Worm (Caenorhabditis elegans) whole organism, mixed stage, embryonic: ENCODE measurements around the gene C14A11.5.

Source experiments
- M03D4.4 ChIP-seq: sonication (generic microtip); optimal IDR thresholded peaks from 2 replicates; lab custom pipeline; 2017; ENCODE audit warnings: mild to moderate bottlenecking, missing genetic modification characterization, missing compliant biosample characterization
- bed-3 ChIP-seq: fragments of 200-800 bp; sonication (Bioruptor generic); optimal IDR thresholded peaks from 3 replicates; lab custom pipeline; 2018; ENCODE audit warnings: mild to moderate bottlenecking, missing genetic modification characterization, moderate library complexity, missing compliant biosample characterization
- blmp-1 ChIP-seq: fragments of 150-350 bp; optimal IDR thresholded peaks from 2 replicates; lab custom pipeline; 2014; ENCODE audit warnings: missing biosample characterization, missing genetic modification characterization
- ceh-39 ChIP-seq: fragments of 150-350 bp; optimal IDR thresholded peaks from 2 replicates; lab custom pipeline; 2014; ENCODE audit warnings: missing biosample characterization, missing genetic modification characterization
- ceh-43 ChIP-seq: fragments of 200-800 bp; sonication (Bioruptor generic); optimal IDR thresholded peaks from 2 replicates; lab custom pipeline; 2018; ENCODE audit warnings: mild to moderate bottlenecking, missing genetic modification characterization, moderate library complexity, missing compliant biosample characterization
- ceh-83 ChIP-seq: fragments of 200-800 bp; sonication (Bioruptor generic); optimal IDR thresholded peaks from 2 replicates; lab custom pipeline; 2018; ENCODE audit warnings: mild to moderate bottlenecking, missing genetic modification characterization, missing compliant biosample characterization
- cnd-1 ChIP-seq: fragments of 200-800 bp; sonication (Bioruptor generic); optimal IDR thresholded peaks from 2 replicates; lab custom pipeline; 2018; ENCODE audit warnings: mild to moderate bottlenecking, missing genetic modification characterization, missing compliant biosample characterization
- drap-1 ChIP-seq: fragments of 200-800 bp; sonication (Bioruptor generic); optimal IDR thresholded peaks from 3 replicates; lab custom pipeline; 2018; ENCODE audit warnings: mild to moderate bottlenecking, missing genetic modification characterization, missing compliant biosample characterization
- elt-1 ChIP-seq: sonication (generic microtip); optimal IDR thresholded peaks from 2 replicates; lab custom pipeline; 2017; ENCODE audit warnings: missing genetic modification characterization, mild to moderate bottlenecking, missing compliant biosample characterization, antibody characterized with exemption, moderate library complexity, borderline replicate concordance; ENCODE audit not compliant: insufficient read depth
- elt-3 ChIP-seq: fragments of 150-350 bp; optimal IDR thresholded peaks from 2 replicates; lab custom pipeline; 2014; ENCODE audit warnings: missing biosample characterization, missing genetic modification characterization
- flh-1 ChIP-seq: fragments of 200-800 bp; sonication (Bioruptor generic); optimal IDR thresholded peaks from 2 replicates; lab custom pipeline; 2018; ENCODE audit warnings: mild to moderate bottlenecking, missing genetic modification characterization, moderate library complexity, missing compliant biosample characterization
- ham-2 ChIP-seq: fragments of 200-800 bp; sonication (Bioruptor generic); optimal IDR thresholded peaks from 2 replicates; lab custom pipeline; 2018; ENCODE audit warnings: mild to moderate bottlenecking, missing genetic modification characterization, missing compliant biosample characterization
- hlh-1 ChIP-seq: fragments of 150-350 bp; optimal IDR thresholded peaks from 2 replicates; lab custom pipeline; 2014; ENCODE audit warnings: missing biosample characterization, missing genetic modification reagents, missing genetic modification characterization
- lin-13 ChIP-seq: fragments of 150-350 bp; optimal IDR thresholded peaks from 2 replicates; lab custom pipeline; 2014; ENCODE audit warnings: missing biosample characterization, missing genetic modification characterization
- lin-32 ChIP-seq: fragments of 200-800 bp; sonication (Bioruptor generic); optimal IDR thresholded peaks from 2 replicates; lab custom pipeline; 2018; ENCODE audit warnings: mild to moderate bottlenecking, missing genetic modification characterization, missing compliant biosample characterization
- lsy-2 ChIP-seq: fragments of 150-350 bp; optimal IDR thresholded peaks from 2 replicates; lab custom pipeline; 2014; ENCODE audit warnings: missing biosample characterization, missing genetic modification characterization
- mab-5 ChIP-seq: fragments of 150-350 bp; optimal IDR thresholded peaks from 2 replicates; lab custom pipeline; 2014; ENCODE audit warnings: missing biosample characterization, missing genetic modification characterization
- mep-1 ChIP-seq: fragments of 150-350 bp; optimal IDR thresholded peaks from 2 replicates; lab custom pipeline; 2017; ENCODE audit warnings: missing biosample characterization, missing genetic modification reagents, missing genetic modification characterization, inconsistent platforms
- mls-2 ChIP-seq: sonication (generic microtip); optimal IDR thresholded peaks from 2 replicates; lab custom pipeline; 2016; ENCODE audit warnings: mild to moderate bottlenecking, missing genetic modification characterization, moderate library complexity, missing compliant biosample characterization
- nhr-12 ChIP-seq: fragments of 150-350 bp; optimal IDR thresholded peaks from 2 replicates; lab custom pipeline; 2014; ENCODE audit warnings: missing biosample characterization, missing genetic modification characterization
- nhr-2 ChIP-seq: fragments of 150-350 bp; optimal IDR thresholded peaks from 2 replicates; lab custom pipeline; 2014; ENCODE audit warnings: missing biosample characterization, missing genetic modification characterization
- nhr-237 ChIP-seq: fragments of 150-350 bp; optimal IDR thresholded peaks from 2 replicates; lab custom pipeline; 2014; ENCODE audit warnings: missing biosample characterization, missing genetic modification characterization
- nhr-76 ChIP-seq: sonication (generic microtip); optimal IDR thresholded peaks from 2 replicates; lab custom pipeline; 2017; ENCODE audit warnings: missing biosample characterization, missing genetic modification characterization
- pha-4 ChIP-seq: fragments of 150-350 bp; optimal IDR thresholded peaks from 2 replicates; lab custom pipeline; 2018; ENCODE audit warnings: missing biosample characterization, missing genetic modification reagents, missing genetic modification characterization
- sem-2 ChIP-seq: fragments of 200-800 bp; sonication (Bioruptor generic); optimal IDR thresholded peaks from 2 replicates; lab custom pipeline; 2018; ENCODE audit warnings: mild to moderate bottlenecking, missing genetic modification characterization, missing compliant biosample characterization
- snpc-4 ChIP-seq: fragments of 150-350 bp; optimal IDR thresholded peaks from 2 replicates; lab custom pipeline; 2014; ENCODE audit warnings: missing biosample characterization, missing genetic modification characterization
- sptf-1 ChIP-seq: sonication (generic microtip); optimal IDR thresholded peaks from 2 replicates; lab custom pipeline; 2017; ENCODE audit warnings: mild to moderate bottlenecking, missing genetic modification characterization, moderate library complexity, missing compliant biosample characterization
- tbx-8 ChIP-seq: fragments of 200-800 bp; sonication (Bioruptor generic); optimal IDR thresholded peaks from 2 replicates; lab custom pipeline; 2018; ENCODE audit warnings: mild to moderate bottlenecking, missing genetic modification characterization, moderate library complexity, missing compliant biosample characterization
- unc-120 ChIP-seq: sonication (generic microtip); optimal IDR thresholded peaks from 2 replicates; lab custom pipeline; 2017; ENCODE audit warnings: missing genetic modification characterization, missing compliant biosample characterization; ENCODE audit not compliant: poor library complexity, severe bottlenecking
- unc-62 ChIP-seq: fragments of 150-350 bp; optimal IDR thresholded peaks from 2 replicates; lab custom pipeline; 2014; ENCODE audit warnings: missing biosample characterization, missing genetic modification reagents, missing genetic modification characterization
- zip-8 ChIP-seq: fragments of 150-350 bp; optimal IDR thresholded peaks from 2 replicates; lab custom pipeline; 2014; ENCODE audit warnings: missing biosample characterization, missing genetic modification characterization
- ztf-11 ChIP-seq: fragments of 150-350 bp; optimal IDR thresholded peaks from 2 replicates; lab custom pipeline; 2014; ENCODE audit warnings: missing biosample characterization, missing genetic modification characterization

C14A11.5 gene

ce11 chrX:2843508-2843907 is 36.2 kb upstream of the C14A11.5 start:
- no peak for TF ChIP-seq nhr-76 (tag; lab: Kevin White, UChicago)
- TF ChIP-seq ceh-39 (tag; lab: Kevin White, UChicago), result no peak
- TF ChIP-seq mab-5 (tag; lab: Kevin White, UChicago), result no peak
- no peak for TF ChIP-seq lin-32
- peak; percentile 48 for TF ChIP-seq ceh-83 (GFP tag; lab: Kevin White, UChicago)
- TF ChIP-seq ceh-43 (GFP tag; lab: Kevin White, UChicago), result no peak
- TF ChIP-seq, all 35 proteins: peak for 1

ce11 chrX:2841754-2842153 is 34.4 kb upstream of the C14A11.5 start:
- TF ChIP-seq bed-3 (GFP tag; lab: Kevin White, UChicago), result no peak
- no peak for TF ChIP-seq ham-2
- TF ChIP-seq ceh-83 (GFP tag; lab: Kevin White, UChicago), result no peak
- no peak for TF ChIP-seq pha-4 (tag; lab: Kevin White, UChicago)
- TF ChIP-seq drap-1 (GFP tag; lab: Kevin White, UChicago), result no peak
- TF ChIP-seq nhr-2 (tag; lab: Kevin White, UChicago), result no peak
- TF ChIP-seq hlh-1 (tag; lab: Kevin White, UChicago), result no peak
- TF ChIP-seq M03D4.4, result no peak
- TF ChIP-seq flh-1 (GFP tag; lab: Kevin White, UChicago), result no peak
- no peak for TF ChIP-seq unc-120 (tag; lab: Kevin White, UChicago)
- no peak for TF ChIP-seq sem-2 (GFP tag; lab: Kevin White, UChicago)
- no peak for TF ChIP-seq unc-62 (GFP tag; lab: Kevin White, UChicago)
- TF ChIP-seq snpc-4 (tag; lab: Kevin White, UChicago), result no peak
- TF ChIP-seq cnd-1 (tag; lab: Kevin White, UChicago), result no peak
- no peak for TF ChIP-seq ztf-11 (tag; lab: Kevin White, UChicago)
- TF ChIP-seq blmp-1 (tag; lab: Kevin White, UChicago), result no peak

- TF ChIP-seq nhr-237 (tag; lab: Kevin White, UChicago) (no peak), ztf-11 (tag; lab: Kevin White, UChicago) (no peak), sem-2 (GFP tag; lab: Kevin White, UChicago) (no peak), lsy-2 (tag; lab: Kevin White, UChicago) (no peak), mep-1 (tag; lab: Kevin White, UChicago) (no peak), elt-1 (tag; lab: Kevin White, UChicago) (no peak), nhr-2 (tag; lab: Kevin White, UChicago) (no peak), nhr-12 (tag; lab: Kevin White, UChicago) (no peak), elt-3 (tag; lab: Kevin White, UChicago) (no peak), mls-2 (tag; lab: Kevin White, UChicago) (no peak), pha-4 (tag; lab: Kevin White, UChicago) (no peak), flh-1 (GFP tag; lab: Kevin White, UChicago) (no peak), lin-13 (tag; lab: Kevin White, UChicago) (no peak), ham-2 (no peak), tbx-8 (GFP tag; lab: Kevin White, UChicago) (no peak), ceh-43 (GFP tag; lab: Kevin White, UChicago) (no peak), blmp-1 (tag; lab: Kevin White, UChicago) (no peak), mab-5 (tag; lab: Kevin White, UChicago) (no peak), ceh-39 (tag; lab: Kevin White, UChicago) (no peak), drap-1 (GFP tag; lab: Kevin White, UChicago) (no peak)
Measured at ce11 chrX:2840287-2840686, 33.0 kb upstream of the C14A11.5 start, which contains the start of gene Y71H10B.1. TSS of gene Y71H10B.1 (minus strand) at chrX:2840292.

- TF ChIP-seq mab-5 (tag; lab: Kevin White, UChicago) (no peak), sptf-1 (tag; lab: Kevin White, UChicago) (no peak), cnd-1 (tag; lab: Kevin White, UChicago) (no peak), M03D4.4 (no peak), ceh-39 (tag; lab: Kevin White, UChicago) (no peak), flh-1 (GFP tag; lab: Kevin White, UChicago) (no peak), zip-8 (tag; lab: Kevin White, UChicago) (no peak), nhr-76 (tag; lab: Kevin White, UChicago) (no peak), hlh-1 (tag; lab: Kevin White, UChicago) (no peak), unc-62 (GFP tag; lab: Kevin White, UChicago) (no peak), lin-32 (no peak), elt-3 (tag; lab: Kevin White, UChicago) (no peak), nhr-237 (tag; lab: Kevin White, UChicago) (no peak)
- TF ChIP-seq, all 35 proteins: peak for 0
Measured at ce11 chrX:2838619-2839018, 31.3 kb upstream of the C14A11.5 start.
